Fruit fly (Drosophila melanogaster) whole organism, pupa: Measurements from ENCODE around the gene RpS28b.

Experiments
- CG10348 ChIP-seq: fragments of 200-800 bp; sonication (Bioruptor generic); IDR thresholded peaks from 2 replicates; pipeline ENCODE4 v1.3.6; 2022; ENCODE audit warnings: missing biosample characterization, missing genetic modification characterization
- CG12605 ChIP-seq: fragments of 200-800 bp; sonication (Bioruptor generic); IDR thresholded peaks from 2 replicates; pipeline ENCODE4 v1.3.6; 2022; ENCODE audit warnings: missing biosample characterization, missing genetic modification characterization
- CG13204 ChIP-seq: fragments of 200-800 bp; sonication (Bioruptor generic); optimal IDR thresholded peaks from 2 replicates; lab custom pipeline; 2018; ENCODE audit warnings: missing biosample characterization, mild to moderate bottlenecking, missing genetic modification characterization, moderate library complexity
- CG14655 ChIP-seq: fragments of 200-800 bp; sonication (Bioruptor generic); optimal IDR thresholded peaks from 3 replicates; lab custom pipeline; 2017; ENCODE audit warnings: mild to moderate bottlenecking, missing biosample characterization, missing genetic modification reagents, missing genetic modification characterization
- CG15710 ChIP-seq: fragments of 200-800 bp; sonication (Bioruptor generic); optimal IDR thresholded peaks from 2 replicates; lab custom pipeline; 2018; ENCODE audit warnings: missing biosample characterization, mild to moderate bottlenecking, missing genetic modification characterization, moderate library complexity
- CG17806 ChIP-seq: fragments of 200-800 bp; sonication (Bioruptor generic); optimal IDR thresholded peaks from 2 replicates; lab custom pipeline; 2018; ENCODE audit warnings: missing biosample characterization, mild to moderate bottlenecking, missing genetic modification characterization, moderate library complexity
- CG32121 ChIP-seq: fragments of 200-800 bp; sonication (Bioruptor generic); IDR thresholded peaks from 2 replicates; pipeline ENCODE4 v1.3.6; 2022; ENCODE audit warnings: missing biosample characterization, missing genetic modification characterization
- CG34367 ChIP-seq: fragments of 200-800 bp; sonication (Bioruptor generic); optimal IDR thresholded peaks from 2 replicates; lab custom pipeline; 2018; ENCODE audit warnings: missing biosample characterization, mild to moderate bottlenecking, missing genetic modification characterization
- CG4496 ChIP-seq: fragments of 200-800 bp; sonication (Bioruptor generic); IDR thresholded peaks from 3 replicates; pipeline ENCODE4 v1.3.6; 2022; ENCODE audit warnings: missing biosample characterization, missing genetic modification characterization
- CG8159 ChIP-seq: fragments of 200-800 bp; sonication (Bioruptor generic); optimal IDR thresholded peaks from 3 replicates; lab custom pipeline; 2018; ENCODE audit warnings: missing biosample characterization, mild to moderate bottlenecking, missing genetic modification characterization, moderate library complexity
- CG8301 ChIP-seq: fragments of 200-800 bp; sonication (Bioruptor generic); optimal IDR thresholded peaks from 2 replicates; lab custom pipeline; 2018; ENCODE audit warnings: missing biosample characterization, mild to moderate bottlenecking, missing genetic modification characterization
- CG9948 ChIP-seq: fragments of 200-800 bp; sonication (Bioruptor generic); optimal IDR thresholded peaks from 2 replicates; lab custom pipeline; 2018; ENCODE audit warnings: missing biosample characterization, mild to moderate bottlenecking, missing genetic modification characterization, moderate library complexity
- D1 ChIP-seq: fragments of 200-800 bp; sonication (Bioruptor generic); optimal IDR thresholded peaks from 2 replicates; lab custom pipeline; 2018; ENCODE audit warnings: missing biosample characterization, mild to moderate bottlenecking, missing genetic modification characterization, moderate library complexity
- EcR ChIP-seq: fragments of 200-800 bp; sonication (Bioruptor generic); optimal IDR thresholded peaks from 3 replicates; lab custom pipeline; 2019; ENCODE audit warnings: missing biosample characterization, missing genetic modification characterization, mild to moderate bottlenecking, moderate library complexity, missing genetic modification reagents
- Ets98B ChIP-seq: fragments of 200-800 bp; sonication (Bioruptor generic); IDR thresholded peaks from 2 replicates; pipeline ENCODE4 v1.3.6; 2022; ENCODE audit warnings: missing biosample characterization, missing genetic modification characterization
- Pif1A ChIP-seq: fragments of 200-800 bp; sonication (Bioruptor generic); optimal IDR thresholded peaks from 3 replicates; lab custom pipeline; 2016; ENCODE audit warnings: missing biosample characterization, missing genetic modification characterization
- Pif1B ChIP-seq: fragments of 200-800 bp; sonication (Bioruptor generic); optimal IDR thresholded peaks from 3 replicates; lab custom pipeline; 2016; ENCODE audit warnings: missing biosample characterization, missing genetic modification characterization
- Snoo ChIP-seq: fragments of 200-800 bp; sonication (Bioruptor generic); optimal IDR thresholded peaks from 3 replicates; lab custom pipeline; 2017; ENCODE audit warnings: missing biosample characterization, mild to moderate bottlenecking, missing genetic modification characterization, inconsistent platforms
- fd96Ca ChIP-seq: fragments of 200-800 bp; sonication (Bioruptor generic); IDR thresholded peaks from 3 replicates; pipeline ENCODE4 v1.3.6; 2022; ENCODE audit warnings: missing biosample characterization, missing genetic modification characterization
- gl ChIP-seq: fragments of 200-800 bp; sonication (Bioruptor generic); optimal IDR thresholded peaks from 2 replicates; lab custom pipeline; 2018; ENCODE audit warnings: missing biosample characterization, mild to moderate bottlenecking, missing genetic modification characterization
- rn ChIP-seq: fragments of 200-800 bp; sonication (Bioruptor generic); IDR thresholded peaks from 2 replicates; pipeline ENCODE4 v1.3.6; 2022; ENCODE audit warnings: missing biosample characterization, missing genetic modification characterization

RpS28b gene

dm6 chrX:9571208-9571607 lies 16.8 kb downstream of the RpS28b start, which contains the start of gene Cubn:
Cubn (minus strand) TSS chrX:9571308.
- TF ChIP-seq CG34367 (no peak), gl (tag; lab: Kevin White, UChicago) (no peak), D1 (no peak), CG15710 (no peak), CG9948 (no peak)

dm6 chrX:9576147-9576503 lies 21.7 kb downstream of the RpS28b start, which contains the start of gene CG42395:
CG42395 (minus strand) TSS chrX:9576247.
- TF ChIP-seq CG4496 (no peak), CG12605 (GFP tag; lab: Robert Waterston, UW) (no peak), fd96Ca (GFP tag; lab: Robert Waterston, UW) (no peak)
- TF ChIP-seq, all 21 proteins: peak for 0

- TF ChIP-seq rn (GFP tag; lab: Robert Waterston, UW) (no peak), EcR (GFP tag; lab: Kevin White, UChicago) (peak; percentile 94)
Measured at dm6 chrX:9576504-9577337, 22.3 kb downstream of the RpS28b start.

- TF ChIP-seq EcR (GFP tag; lab: Kevin White, UChicago) (peak; percentile 64), CG8301 (tag; lab: Kevin White, UChicago) (no peak), Pif1B (GFP tag; lab: Kevin White, UChicago) (no peak)
- TF ChIP-seq, all 21 proteins: peak for 1
Measured at dm6 chrX:9577338-9577644, 22.9 kb downstream of the RpS28b start.

DNA sequence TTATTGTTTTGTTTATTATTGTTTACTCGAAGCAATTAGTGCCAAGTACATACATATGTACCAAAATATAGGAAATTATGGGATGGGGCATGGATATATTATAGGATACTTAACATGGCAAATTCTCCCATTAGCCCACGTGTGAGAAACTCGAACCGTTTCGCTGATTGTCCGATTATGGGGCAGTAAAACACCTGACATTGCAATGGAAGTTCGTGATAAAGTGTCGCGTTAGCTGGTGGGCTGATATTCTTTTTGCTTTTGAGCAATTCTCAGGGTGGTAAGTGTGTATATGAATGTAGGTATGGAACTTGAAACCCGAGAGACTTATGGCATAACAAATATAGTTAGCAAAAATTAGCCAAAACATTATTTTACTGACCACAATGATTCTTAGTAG lies 23.6 kb downstream of the RpS28b start:
- TF ChIP-seq CG32121 (GFP tag; lab: Robert Waterston, UW) (no peak), EcR (GFP tag; lab: Kevin White, UChicago) (no peak), CG13204 (no peak), D1 (no peak), CG9948 (no peak), CG14655 (GFP tag; lab: Kevin White, UChicago) (no peak), fd96Ca (GFP tag; lab: Robert Waterston, UW) (no peak)

dm6 chrX:9578696-9579509 lies 24.5 kb downstream of the RpS28b start:
- TF ChIP-seq CG15710: peak; percentile 99
- TF ChIP-seq CG8301 (tag; lab: Kevin White, UChicago): peak; percentile 99
- TF ChIP-seq CG9948: peak; percentile 98
- peak; percentile 97 for TF ChIP-seq CG32121 (GFP tag; lab: Robert Waterston, UW)
- TF ChIP-seq fd96Ca (GFP tag; lab: Robert Waterston, UW): peak; percentile 99
- TF ChIP-seq CG4496: peak; percentile 99
- peak; percentile 99 for TF ChIP-seq Pif1B (GFP tag; lab: Kevin White, UChicago)
- peak; percentile 97 for TF ChIP-seq CG12605 (GFP tag; lab: Robert Waterston, UW)
- peak; percentile 83 for TF ChIP-seq EcR (GFP tag; lab: Kevin White, UChicago)
- TF ChIP-seq CG14655 (GFP tag; lab: Kevin White, UChicago): peak; percentile 99
- peak; percentile 99 for TF ChIP-seq CG17806 (tag; lab: Kevin White, UChicago)
- peak; percentile 99 for TF ChIP-seq Pif1A
- peak; percentile 99 for TF ChIP-seq Snoo
- peak; percentile 98 for TF ChIP-seq CG8159 (tag; lab: Kevin White, UChicago)
- peak; percentile 94 for TF ChIP-seq D1
- TF ChIP-seq CG34367: peak; percentile 98
- peak; percentile 97 for TF ChIP-seq gl (tag; lab: Kevin White, UChicago)
- TF ChIP-seq rn (GFP tag; lab: Robert Waterston, UW): peak; percentile 97
- TF ChIP-seq CG13204: peak; percentile 94
- peak; percentile 99 for TF ChIP-seq Ets98B
- peak; percentile 92 for TF ChIP-seq CG10348

DNA sequence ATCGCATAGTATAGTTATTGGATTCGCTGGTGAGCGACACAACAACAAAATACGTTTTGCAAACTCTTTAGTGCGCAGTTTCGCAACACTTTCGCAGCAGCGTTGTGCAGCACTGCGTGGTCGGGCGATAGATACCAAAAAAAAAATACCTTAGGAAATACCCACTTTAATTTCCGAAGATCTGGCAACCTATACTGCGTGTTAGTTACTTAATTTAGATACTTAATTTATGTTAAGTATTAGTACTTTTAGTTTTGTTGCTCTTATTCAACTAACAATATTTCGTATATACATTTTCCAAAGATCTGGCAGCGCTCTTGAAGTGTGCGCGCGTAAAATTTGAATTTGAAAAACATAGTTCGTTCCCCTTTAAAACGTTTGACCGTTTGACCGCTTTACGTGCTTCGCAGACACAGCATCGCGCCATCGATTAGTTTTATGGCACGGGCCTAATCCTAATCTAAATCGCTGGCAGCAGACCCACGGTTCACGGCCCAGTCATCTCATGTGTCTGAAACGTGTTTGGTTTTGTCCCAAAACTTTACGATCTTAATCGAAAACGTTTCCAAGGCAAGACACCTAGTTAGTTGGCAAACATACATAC lies 25.6 kb downstream of the RpS28b start, which contains the start of gene LPCAT:
Gene LPCAT, minus strand, starts transcription at position 70 of the 604 bp plus-strand sequence.
- TF ChIP-seq CG32121 (GFP tag; lab: Robert Waterston, UW) (peak; percentile 63), CG15710 (peak; percentile 34), Pif1B (GFP tag; lab: Kevin White, UChicago) (no peak), CG17806 (tag; lab: Kevin White, UChicago) (peak; percentile 58), CG4496 (peak; percentile 84), gl (tag; lab: Kevin White, UChicago) (no peak), rn (GFP tag; lab: Robert Waterston, UW) (peak; percentile 56), CG8301 (tag; lab: Kevin White, UChicago) (peak; percentile 27), fd96Ca (GFP tag; lab: Robert Waterston, UW) (peak; percentile 77), CG9948 (peak; percentile 43), CG8159 (tag; lab: Kevin White, UChicago) (peak; percentile 68), CG34367 (no peak), CG13204 (no peak), EcR (GFP tag; lab: Kevin White, UChicago) (no peak), CG12605 (GFP tag; lab: Robert Waterston, UW) (no peak), CG10348 (0 out of 2 replicates have a peak, but pooled peaks have one; percentile 18), CG14655 (GFP tag; lab: Kevin White, UChicago) (peak; percentile 34), D1 (no peak), Snoo (peak; percentile 63), Pif1A (peak; percentile 43), Ets98B (peak; percentile 56)
